Fruit fly (Drosophila melanogaster): ENCODE measurements around the gene CG6576.

CG6576 gene

DNA sequence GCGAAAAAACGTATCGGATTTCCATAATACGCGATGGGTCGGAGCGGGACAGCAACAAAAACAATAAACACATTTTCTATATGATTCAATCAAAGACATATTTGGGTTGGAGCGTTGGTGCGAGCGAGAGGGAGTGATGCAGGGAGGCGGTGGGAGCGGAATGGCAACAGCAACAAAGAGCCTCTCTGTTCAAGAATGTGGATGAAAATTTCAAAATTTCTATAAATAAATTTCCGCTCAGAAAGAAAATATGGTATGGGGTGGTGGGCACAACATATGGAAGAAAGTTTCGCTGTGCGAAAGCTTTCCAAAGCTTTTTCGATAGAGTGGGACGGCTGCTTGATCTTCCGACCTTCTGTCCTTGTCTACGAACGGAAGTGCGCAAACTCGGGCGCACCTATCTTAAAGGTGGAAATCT lies 14.7 kb upstream of the CG6576 start (continued):
- TF ChIP-seq CG4328 (GFP tag; optimal IDR thresholded peaks at IDR 0.05), result peak; percentile 43
- TF ChIP-seq CG12744 (GFP tag; optimal IDR thresholded peaks at IDR 0.05), result peak; percentile 52
- TF ChIP-seq Elba2 (GFP tag; optimal IDR thresholded peaks at IDR 0.05), result no peak
- 0 out of 2 replicates have a peak, but pooled peaks have one; percentile 18 for TF ChIP-seq Rx (GFP tag; IDR thresholded peaks at IDR 0.05)
- peak; percentile 6 for TF ChIP-seq CG10274 (GFP tag; optimal IDR thresholded peaks at IDR 0.05)
- peak in 1 of 2 experiments; percentile 21 for TF ChIP-seq Eip74EF (GFP tag; optimal IDR thresholded peaks at IDR 0.05)
- TF ChIP-seq CG12659 (GFP tag; optimal IDR thresholded peaks at IDR 0.05), result peak; percentile 21

DNA sequence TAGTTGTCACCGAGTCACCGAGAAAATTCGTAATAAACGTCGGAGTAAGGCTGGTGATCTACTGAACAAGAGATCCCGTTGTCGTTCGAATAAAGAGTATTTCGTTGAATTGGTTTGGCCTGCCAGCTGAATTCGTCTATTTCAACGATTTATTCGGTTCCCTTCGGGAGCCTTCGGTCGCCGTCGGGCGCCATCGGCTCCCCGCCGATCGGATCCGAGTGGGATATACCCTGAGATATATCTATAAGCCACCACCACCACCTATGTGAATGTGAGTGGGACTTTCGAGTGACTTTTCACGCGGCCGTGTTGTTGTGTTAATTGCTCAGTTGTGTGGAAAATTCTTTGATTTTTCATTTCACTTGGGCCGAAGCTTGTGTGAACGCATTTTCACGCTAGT lies 10.6 kb upstream of the CG6576 start, which contains the start of gene Prm:
Gene Prm (minus strand): TSS at position 101 of the 400 bp plus-strand sequence.
- TF ChIP-seq chinmo (GFP tag; IDR thresholded peaks at IDR 0.05; ENCODE audit: partially characterized antibody) (0 out of 4 replicates have a peak, but pooled peaks have one; percentile 40), Hey (tag; optimal IDR thresholded peaks at IDR 0.05) (no peak), HLH4C (GFP tag; IDR thresholded peaks at IDR 0.05; ENCODE audit: partially characterized antibody) (no peak), z (GFP tag; IDR thresholded peaks at IDR 0.05) (peak; percentile 95), B-H2 (GFP tag; optimal IDR thresholded peaks at IDR 0.05) (no peak), Bdp1 (GFP tag; optimal IDR thresholded peaks at IDR 0.05) (no peak), nerfin-2 (GFP tag; IDR thresholded peaks at IDR 0.05; ENCODE audit: partially characterized antibody) (no peak), sug (tag; optimal IDR thresholded peaks at IDR 0.05) (no peak), Deaf1 (tag; optimal IDR thresholded peaks at IDR 0.05) (peak; percentile 97), D19A (tag; optimal IDR thresholded peaks at IDR 0.05) (no peak), CG10543 (GFP tag; optimal IDR thresholded peaks at IDR 0.05) (peak; percentile 58)

dm6 chr3L:8746519-8746918 lies 9.3 kb upstream of the CG6576 start:
- TF ChIP-seq z (GFP tag; IDR thresholded peaks at IDR 0.05) (peak; percentile 80), zfh2 (GFP tag; optimal IDR thresholded peaks at IDR 0.05) (no peak), Med (GFP tag) (peak; percentile 13), onecut (GFP tag; IDR thresholded peaks at IDR 0.05) (no peak), Hr3 (GFP tag; optimal IDR thresholded peaks at IDR 0.05) (no peak), Deaf1 (tag; optimal IDR thresholded peaks at IDR 0.05) (peak; percentile 62), CG2199 (GFP tag; IDR thresholded peaks at IDR 0.05) (no peak), CG2875 (GFP tag; optimal IDR thresholded peaks at IDR 0.05) (no peak), kay (GFP tag; optimal IDR thresholded peaks at IDR 0.05) (no peak), sisA (GFP tag; IDR thresholded peaks at IDR 0.05) (no peak)

dm6 chr3L:8748323-8748722 lies 7.5 kb upstream of the CG6576 start:
- no peak for TF ChIP-seq Spps (tag; optimal IDR thresholded peaks at IDR 0.05)
- TF ChIP-seq CG15269 (tag; optimal IDR thresholded peaks at IDR 0.05), result no peak
- peak in 1 of 2 experiments; percentile 7 for TF ChIP-seq Hr51 (GFP tag; optimal IDR thresholded peaks at IDR 0.05)
- TF ChIP-seq bbx (GFP tag; IDR thresholded peaks at IDR 0.05; ENCODE audit: partially characterized antibody), result no peak
- TF ChIP-seq mirr (GFP tag; optimal IDR thresholded peaks at IDR 0.05), result no peak
- TF ChIP-seq NfI (GFP tag; optimal IDR thresholded peaks at IDR 0.05), result no peak
- TF ChIP-seq Drgx (GFP tag; IDR thresholded peaks at IDR 0.05), result no peak
- TF ChIP-seq lmd (GFP tag; IDR thresholded peaks at IDR 0.05), result no peak
- no peak for TF ChIP-seq CG1792 (GFP tag; optimal IDR thresholded peaks at IDR 0.05)
- TF ChIP-seq CG6791 (GFP tag; IDR thresholded peaks at IDR 0.05; ENCODE audit: partially characterized antibody), result no peak
- TF ChIP-seq nau (GFP tag; optimal IDR thresholded peaks at IDR 0.05), result no peak
- no peak for TF ChIP-seq Doc3 (GFP tag; IDR thresholded peaks at IDR 0.05; ENCODE audit: partially characterized antibody)
- no peak for TF ChIP-seq Xbp1 (GFP tag; optimal IDR thresholded peaks at IDR 0.05)
- no peak for TF ChIP-seq CG5180 (GFP tag; optimal IDR thresholded peaks at IDR 0.05)
- TF ChIP-seq CG8281 (tag; optimal IDR thresholded peaks at IDR 0.05), result no peak
- TF ChIP-seq CG4360 (GFP tag; IDR thresholded peaks at IDR 0.05), result no peak
- no peak for TF ChIP-seq CG15073 (GFP tag; optimal IDR thresholded peaks at IDR 0.05)
- no peak for TF ChIP-seq pho (GFP tag; optimal IDR thresholded peaks at IDR 0.05)
- no peak for TF ChIP-seq CG6765 (GFP tag; optimal IDR thresholded peaks at IDR 0.05)
- TF ChIP-seq prd (optimal IDR thresholded peaks at IDR 0.05), result no peak
- no peak for TF ChIP-seq prd (GFP tag; IDR thresholded peaks at IDR 0.05)
